Worm (Caenorhabditis elegans) whole organism, young adult: ENCODE data around the gene zipt-15.
A peak's percentile ranks its signal among the peaks of the same experiment; 100 is the strongest.

Experiments used
- B0019.2 ChIP-seq: fragments of 200-800 bp; sonication (Bioruptor generic); conservative IDR thresholded peaks from 2 replicates; pipeline ENCODE4 v1.3.6; 2022; ENCODE audit warnings: missing genetic modification reagents, missing genetic modification characterization, missing compliant biosample characterization
- C06A6.2 ChIP-seq: fragments of 200-800 bp; sonication (Bioruptor generic); conservative IDR thresholded peaks from 2 replicates; pipeline ENCODE4 v1.3.6; 2022; ENCODE audit warnings: missing genetic modification characterization, missing compliant biosample characterization
- D2030.7 ChIP-seq: fragments of 200-800 bp; sonication (Bioruptor generic); IDR thresholded peaks from 2 replicates; pipeline ENCODE4 v1.3.6; 2022; ENCODE audit warnings: missing genetic modification reagents, missing genetic modification characterization, missing compliant biosample characterization
- F10E7.11 ChIP-seq: sonication (generic microtip); optimal IDR thresholded peaks from 2 replicates; lab custom pipeline; 2017; ENCODE audit warnings: mild to moderate bottlenecking, missing genetic modification characterization, moderate library complexity, missing compliant biosample characterization
- F37B4.10 ChIP-seq: fragments of 200-800 bp; sonication (Bioruptor generic); IDR thresholded peaks from 2 replicates; pipeline ENCODE4 v1.3.6; 2022; ENCODE audit warnings: missing genetic modification characterization, missing compliant biosample characterization
- F55B11.4 ChIP-seq: sonication (generic microtip); optimal IDR thresholded peaks from 2 replicates; lab custom pipeline; 2016; ENCODE audit warnings: missing compliant biosample characterization, missing genetic modification characterization, borderline replicate concordance; ENCODE audit not compliant: insufficient read depth
- T07F8.4 ChIP-seq: sonication (generic microtip); optimal IDR thresholded peaks from 2 replicates; lab custom pipeline; 2016; ENCODE audit warnings: mild to moderate bottlenecking, missing genetic modification characterization, moderate library complexity, missing compliant biosample characterization
- Y79H2A.3 ChIP-seq: fragments of 200-800 bp; sonication (Bioruptor generic); conservative IDR thresholded peaks from 2 replicates; pipeline ENCODE4 v1.3.6; 2022; ENCODE audit warnings: missing genetic modification reagents, missing genetic modification characterization, missing compliant biosample characterization
- aptf-3 ChIP-seq: fragments of 200-800 bp; sonication (Bioruptor generic); IDR thresholded peaks from 2 replicates; pipeline ENCODE4 v1.3.6; 2022; ENCODE audit warnings: missing genetic modification characterization, missing compliant biosample characterization
- atf-7 ChIP-seq: sonication (generic microtip); optimal IDR thresholded peaks from 2 replicates; lab custom pipeline; 2017; ENCODE audit warnings: mild to moderate bottlenecking, missing genetic modification characterization, missing compliant biosample characterization
- attf-5 ChIP-seq: fragments of 200-800 bp; sonication (Bioruptor generic); optimal IDR thresholded peaks from 2 replicates; lab custom pipeline; 2018; ENCODE audit warnings: mild to moderate bottlenecking, missing genetic modification characterization, missing compliant biosample characterization
- bed-1 ChIP-seq: fragments of 200-800 bp; sonication (Bioruptor generic); IDR thresholded peaks from 2 replicates; pipeline ENCODE4 v1.3.6; 2022; ENCODE audit warnings: missing genetic modification reagents, missing genetic modification characterization, missing compliant biosample characterization
- ceh-100 ChIP-seq: fragments of 200-800 bp; sonication (Bioruptor generic); IDR thresholded peaks from 2 replicates; pipeline ENCODE4 v1.3.6; 2022; ENCODE audit warnings: missing genetic modification reagents, missing genetic modification characterization, missing compliant biosample characterization
- ceh-40 ChIP-seq: fragments of 200-800 bp; sonication (Bioruptor generic); IDR thresholded peaks from 2 replicates; pipeline ENCODE4 v1.3.6; 2022; ENCODE audit warnings: missing genetic modification characterization, missing compliant biosample characterization
- ceh-91 ChIP-seq: fragments of 200-800 bp; sonication (Bioruptor generic); IDR thresholded peaks from 2 replicates; pipeline ENCODE4 v1.3.6; 2022; ENCODE audit warnings: missing genetic modification reagents, missing genetic modification characterization, missing compliant biosample characterization
- chd-7 ChIP-seq: sonication (generic microtip); optimal IDR thresholded peaks from 2 replicates; lab custom pipeline; 2016; ENCODE audit warnings: mild to moderate bottlenecking, missing genetic modification characterization, moderate library complexity, missing compliant biosample characterization
- dox-1 ChIP-seq: fragments of 200-800 bp; sonication (Bioruptor generic); IDR thresholded peaks from 2 replicates; pipeline ENCODE4 v1.3.6; 2022; ENCODE audit warnings: missing genetic modification reagents, missing genetic modification characterization, missing compliant biosample characterization
- dpff-1 ChIP-seq: sonication (generic microtip); optimal IDR thresholded peaks from 2 replicates; lab custom pipeline; 2017; ENCODE audit warnings: mild to moderate bottlenecking, missing genetic modification characterization, missing compliant biosample characterization
- dpl-1 ChIP-seq: fragments of 150-350 bp; optimal IDR thresholded peaks from 2 replicates; lab custom pipeline; 2014; ENCODE audit warnings: missing biosample characterization, missing genetic modification reagents, missing genetic modification characterization
- efl-1 ChIP-seq: fragments of 150-350 bp; optimal IDR thresholded peaks from 2 replicates; lab custom pipeline; 2014; ENCODE audit warnings: missing biosample characterization, missing genetic modification reagents, missing genetic modification characterization
- egl-18 ChIP-seq: fragments of 200-800 bp; sonication (Bioruptor generic); IDR thresholded peaks from 2 replicates; pipeline ENCODE4 v1.3.6; 2022; ENCODE audit warnings: missing genetic modification reagents, missing genetic modification characterization, missing compliant biosample characterization
- ekl-4 ChIP-seq: fragments of 200-800 bp; sonication (Bioruptor generic); IDR thresholded peaks from 2 replicates; pipeline ENCODE4 v1.3.6; 2022; ENCODE audit warnings: missing genetic modification reagents, missing genetic modification characterization, missing compliant biosample characterization
- ets-4 ChIP-seq: fragments of 200-800 bp; sonication (Bioruptor generic); optimal IDR thresholded peaks from 2 replicates; lab custom pipeline; 2018; ENCODE audit warnings: mild to moderate bottlenecking, missing genetic modification characterization, missing compliant biosample characterization
- fkh-3 ChIP-seq: sonication (generic microtip); optimal IDR thresholded peaks from 2 replicates; lab custom pipeline; 2016; ENCODE audit warnings: mild to moderate bottlenecking, missing genetic modification characterization, missing compliant biosample characterization
- hlh-26 ChIP-seq: fragments of 200-800 bp; sonication (Bioruptor generic); conservative IDR thresholded peaks from 2 replicates; pipeline ENCODE4 v1.3.6; 2022; ENCODE audit warnings: missing genetic modification reagents, missing genetic modification characterization, missing compliant biosample characterization
- lin-40 ChIP-seq: sonication (generic microtip); optimal IDR thresholded peaks from 2 replicates; lab custom pipeline; 2016; ENCODE audit warnings: missing genetic modification characterization, mild to moderate bottlenecking, missing compliant biosample characterization, missing genotype, missing genetic modification reagents
- lsl-1 ChIP-seq: fragments of 200-800 bp; sonication (Bioruptor generic); optimal IDR thresholded peaks from 2 replicates; lab custom pipeline; 2018; ENCODE audit warnings: mild to moderate bottlenecking, missing genetic modification characterization, moderate library complexity, missing compliant biosample characterization
- lsy-27 ChIP-seq: sonication (generic microtip); optimal IDR thresholded peaks from 2 replicates; lab custom pipeline; 2017; ENCODE audit warnings: missing genetic modification characterization, mild to moderate bottlenecking, missing compliant biosample characterization, antibody characterized with exemption, missing genotype, borderline replicate concordance; ENCODE audit not compliant: insufficient read depth
- madf-6 ChIP-seq: fragments of 200-800 bp; sonication (Bioruptor generic); IDR thresholded peaks from 2 replicates; pipeline ENCODE4 v1.3.6; 2022; ENCODE audit warnings: missing genetic modification reagents, missing genetic modification characterization, missing compliant biosample characterization
- madf-8 ChIP-seq: fragments of 200-800 bp; sonication (Bioruptor generic); conservative IDR thresholded peaks from 2 replicates; pipeline ENCODE4 v1.3.6; 2022; ENCODE audit warnings: missing genetic modification reagents, missing genetic modification characterization, missing compliant biosample characterization
- mcd-1 ChIP-seq: fragments of 200-800 bp; sonication (Bioruptor generic); IDR thresholded peaks from 2 replicates; pipeline ENCODE4 v1.3.6; 2022; ENCODE audit warnings: missing genetic modification reagents, missing genetic modification characterization, missing compliant biosample characterization
- nfya-1 ChIP-seq: sonication (generic microtip); optimal IDR thresholded peaks from 2 replicates; lab custom pipeline; 2017; ENCODE audit warnings: antibody characterized with exemption, missing compliant biosample characterization, missing genetic modification characterization, borderline replicate concordance; ENCODE audit not compliant: insufficient read depth
- nfya-2 ChIP-seq: fragments of 200-800 bp; sonication (Bioruptor generic); IDR thresholded peaks from 2 replicates; pipeline ENCODE4 v1.3.6; 2022; ENCODE audit warnings: missing genetic modification reagents, missing genetic modification characterization, missing compliant biosample characterization
- nhr-80 ChIP-seq: sonication (generic microtip); optimal IDR thresholded peaks from 2 replicates; lab custom pipeline; 2016; ENCODE audit warnings: missing genetic modification characterization, missing compliant biosample characterization
- pbrm-1 ChIP-seq: fragments of 200-800 bp; sonication (Bioruptor generic); IDR thresholded peaks from 2 replicates; pipeline ENCODE4 v1.3.6; 2022; ENCODE audit warnings: missing genetic modification reagents, missing genetic modification characterization, missing compliant biosample characterization
- rcor-1 ChIP-seq: fragments of 200-800 bp; sonication (Bioruptor generic); IDR thresholded peaks from 2 replicates; pipeline ENCODE4 v1.3.6; 2022; ENCODE audit warnings: missing genetic modification reagents, missing genetic modification characterization, missing compliant biosample characterization
- snpc-3.4 ChIP-seq: sonication (generic microtip); optimal IDR thresholded peaks from 2 replicates; lab custom pipeline; 2017; ENCODE audit warnings: missing genetic modification characterization, mild to moderate bottlenecking, missing compliant biosample characterization, antibody characterized with exemption, moderate library complexity, missing genotype, missing genetic modification reagents
- snpc-4 ChIP-seq, 5 experiments: fragments of 150-350 bp in 1 of 5; sonication (generic microtip) in 4 of 5; optimal IDR thresholded peaks; 2 replicates each; lab custom pipeline; 2014 to 2018; ENCODE audit warnings: missing genetic modification characterization in 5 of 5, missing biosample characterization in 3 of 5, antibody characterized with exemption in 2 of 5, mild to moderate bottlenecking in 2 of 5, missing compliant biosample characterization in 2 of 5, missing genotype in 2 of 5, moderate library complexity in 2 of 5, missing genetic modification reagents in 1 of 5
- somi-1 ChIP-seq: fragments of 200-800 bp; sonication (Bioruptor generic); optimal IDR thresholded peaks from 2 replicates; lab custom pipeline; 2018; ENCODE audit warnings: mild to moderate bottlenecking, missing genetic modification characterization, missing compliant biosample characterization
- tlf-1 ChIP-seq: fragments of 200-800 bp; sonication (Bioruptor generic); optimal IDR thresholded peaks from 2 replicates; lab custom pipeline; 2018; ENCODE audit warnings: mild to moderate bottlenecking, missing genetic modification characterization, missing compliant biosample characterization
- zfh-2 ChIP-seq: fragments of 200-800 bp; sonication (Bioruptor generic); conservative IDR thresholded peaks from 2 replicates; pipeline ENCODE4 v1.3.6; 2022; ENCODE audit warnings: missing genetic modification reagents, missing genetic modification characterization, missing compliant biosample characterization
- ztf-28 ChIP-seq: fragments of 200-800 bp; sonication (Bioruptor generic); IDR thresholded peaks from 2 replicates; pipeline ENCODE4 v1.3.6; 2022; ENCODE audit warnings: missing genetic modification reagents, missing genetic modification characterization, missing compliant biosample characterization
- ztf-6 ChIP-seq: fragments of 200-800 bp; sonication (Bioruptor generic); IDR thresholded peaks from 2 replicates; pipeline ENCODE4 v1.3.6; 2022; ENCODE audit warnings: missing genetic modification reagents, missing genetic modification characterization, missing compliant biosample characterization

The zipt-15 gene

ce11 chrIV:782393-782792, 42.4 kb downstream of the zipt-15 start:
- no peak for TF ChIP-seq snpc-4 (GFP tag; optimal IDR thresholded peaks at IDR 0.05; lab: Kevin White, UChicago)
- TF ChIP-seq snpc-4 (tag; optimal IDR thresholded peaks at IDR 0.05; lab: Kevin White, UChicago) = peak in 1 of 4 experiments; percentile 20
- peak; percentile 70 for TF ChIP-seq nhr-80
- no peak for TF ChIP-seq hlh-26 (GFP tag; lab: Robert Waterston, UW)
- no peak for TF ChIP-seq ceh-100 (GFP tag; lab: Robert Waterston, UW)
- TF ChIP-seq madf-6 (GFP tag; lab: Robert Waterston, UW) = peak; percentile 17; the same call in 1 of the 2 replicates
- 0 out of 2 replicates have a peak, but pooled peaks have one; percentile 9 for TF ChIP-seq dox-1 (GFP tag; lab: Robert Waterston, UW)
- TF ChIP-seq, all 124 proteins: peak for 4

ce11 chrIV:778484-778883, 46.3 kb downstream of the zipt-15 start, which contains the start of gene ugt-52:
Gene ugt-52 (plus strand): TSS chrIV:778784.
- TF ChIP-seq lsy-27 (tag; lab: Kevin White, UChicago) (no peak), nhr-80 (peak; percentile 30)
- TF ChIP-seq, all 124 proteins: peak for 1

- TF ChIP-seq ceh-40 (GFP tag; lab: Robert Waterston, UW) (no peak), F37B4.10 (GFP tag; lab: Robert Waterston, UW) (no peak), B0019.2 (GFP tag; lab: Robert Waterston, UW) (no peak), atf-7 (no peak), ceh-91 (GFP tag; lab: Robert Waterston, UW) (no peak), ets-4 (GFP tag; lab: Kevin White, UChicago) (no peak), madf-8 (GFP tag; lab: Robert Waterston, UW) (no peak), bed-1 (GFP tag; lab: Robert Waterston, UW) (no peak), fkh-3 (tag; lab: Kevin White, UChicago) (no peak), nfya-1 (tag; lab: Kevin White, UChicago) (no peak), ekl-4 (GFP tag; lab: Robert Waterston, UW) (no peak), dpff-1 (tag; lab: Kevin White, UChicago) (no peak), aptf-3 (no peak), ztf-6 (GFP tag; lab: Robert Waterston, UW) (no peak), lin-40 (tag; lab: Kevin White, UChicago) (no peak), F10E7.11 (tag; lab: Kevin White, UChicago) (no peak)
Observed at ce11 chrIV:773580-773979, 51.2 kb downstream of the zipt-15 start.

- no peak for TF ChIP-seq C06A6.2 (GFP tag; lab: Robert Waterston, UW)
- no peak for TF ChIP-seq pbrm-1 (GFP tag; lab: Robert Waterston, UW)
- TF ChIP-seq ztf-28 (GFP tag; lab: Robert Waterston, UW) = no peak
- TF ChIP-seq hlh-26 (GFP tag; lab: Robert Waterston, UW) = no peak
- peak; percentile 85 for TF ChIP-seq mcd-1
- TF ChIP-seq D2030.7 (GFP tag; lab: Robert Waterston, UW) = no peak
- no peak for TF ChIP-seq Y79H2A.3
- peak; percentile 24 for TF ChIP-seq dpl-1 (GFP tag; lab: Kevin White, UChicago)
- no peak for TF ChIP-seq T07F8.4
- TF ChIP-seq lsl-1 (GFP tag; lab: Kevin White, UChicago) = no peak
- TF ChIP-seq snpc-3.4 (tag; lab: Kevin White, UChicago) = no peak
- TF ChIP-seq somi-1 = no peak
- TF ChIP-seq zfh-2 (GFP tag; lab: Robert Waterston, UW) = no peak
- no peak for TF ChIP-seq chd-7
- no peak for TF ChIP-seq tlf-1 (GFP tag; lab: Kevin White, UChicago)
- no peak for TF ChIP-seq egl-18 (GFP tag; lab: Robert Waterston, UW)
- no peak for TF ChIP-seq aptf-3
- TF ChIP-seq dox-1 (GFP tag; lab: Robert Waterston, UW) = no peak
- TF ChIP-seq attf-5 = no peak
- no peak for TF ChIP-seq ceh-100 (GFP tag; lab: Robert Waterston, UW)
- TF ChIP-seq F55B11.4 = no peak
- no peak for TF ChIP-seq rcor-1 (GFP tag; lab: Robert Waterston, UW)
- peak; percentile 55 for TF ChIP-seq efl-1 (GFP tag; lab: Kevin White, UChicago)
- no peak for TF ChIP-seq nfya-2 (GFP tag; lab: Robert Waterston, UW)
Observed at ce11 chrIV:772931-773330, 51.8 kb downstream of the zipt-15 start, which contains the start of gene mrpl-2. Gene mrpl-2 (plus strand): TSS chrIV:773237.
